Worm (Caenorhabditis elegans) whole organism, L4 larva: Measurements from ENCODE around the gene fbxb-54.

ENCODE experiments used
- dmd-6 ChIP-seq: fragments of 200-800 bp; sonication (Bioruptor generic); IDR thresholded peaks from 2 replicates; pipeline ENCODE4 v1.3.6; 2022; ENCODE audit warnings: missing genetic modification reagents, missing genetic modification characterization, missing compliant biosample characterization
- duxl-1 ChIP-seq: sonication (generic microtip); optimal IDR thresholded peaks from 2 replicates; lab custom pipeline; 2016; ENCODE audit warnings: mild to moderate bottlenecking, missing genetic modification characterization, moderate library complexity, missing compliant biosample characterization; ENCODE audit not compliant: poor library complexity
- hlh-30 ChIP-seq: sonication (generic microtip); optimal IDR thresholded peaks from 2 replicates; lab custom pipeline; 2017; ENCODE audit warnings: antibody characterized with exemption, mild to moderate bottlenecking, missing genetic modification characterization, missing compliant biosample characterization; ENCODE audit not compliant: insufficient read depth
- lir-3 ChIP-seq: sonication (generic microtip); optimal IDR thresholded peaks from 2 replicates; lab custom pipeline; 2016; ENCODE audit warnings: mild to moderate bottlenecking, missing genetic modification characterization, missing compliant biosample characterization
- nhr-48 ChIP-seq: sonication (generic microtip); optimal IDR thresholded peaks from 2 replicates; lab custom pipeline; 2016; ENCODE audit warnings: mild to moderate bottlenecking, missing genetic modification characterization, missing compliant biosample characterization
- zag-1 ChIP-seq: fragments of 150-350 bp; optimal IDR thresholded peaks from 2 replicates; lab custom pipeline; 2014; ENCODE audit warnings: missing biosample characterization, missing genetic modification characterization

ce11 chrII:1589845-1590244 lies 33.7 kb upstream of the fbxb-54 start, which contains the start of gene T07H3.7:
- TF ChIP-seq hlh-30 (tag; lab: Kevin White, UChicago) = no peak
- TF ChIP-seq duxl-1 (tag; lab: Kevin White, UChicago) = no peak
- no peak for TF ChIP-seq dmd-6 (GFP tag; lab: Robert Waterston, UW)
- no peak for TF ChIP-seq nhr-48 (tag; lab: Kevin White, UChicago)
- TF ChIP-seq zag-1 (tag; lab: Kevin White, UChicago) = no peak
- no peak for TF ChIP-seq lir-3 (tag; lab: Kevin White, UChicago)
